Fruit fly (Drosophila melanogaster): ENCODE data around the gene Sema1a.

Sema1a gene

dm6 chr2L:8692426-8693180 is 150.7 kb downstream of the Sema1a start (continued):
- TF ChIP-seq crp (GFP tag; optimal IDR thresholded peaks at IDR 0.05) (no peak), CG13775 (GFP tag; optimal IDR thresholded peaks at IDR 0.05) (peak; percentile 4), CG14965 (GFP tag; optimal IDR thresholded peaks at IDR 0.05; ENCODE audit: borderline replicate concordance) (no peak), CG15073 (GFP tag; optimal IDR thresholded peaks at IDR 0.05) (no peak), CG17568 (GFP tag; optimal IDR thresholded peaks at IDR 0.05) (peak; percentile 27), CG11456 (GFP tag; IDR thresholded peaks at IDR 0.05) (0 out of 3 replicates have a peak, but pooled peaks have one; percentile 43), PHDP (tag; optimal IDR thresholded peaks at IDR 0.05) (peak; percentile 45), vvl (GFP tag; IDR thresholded peaks at IDR 0.05) (peak; percentile 60; the same call in 1 of the 2 replicates), Elba2 (GFP tag; optimal IDR thresholded peaks at IDR 0.05) (no peak), CG12744 (GFP tag; optimal IDR thresholded peaks at IDR 0.05) (peak; percentile 24), CG4360 (GFP tag; IDR thresholded peaks at IDR 0.05) (no peak), Trl (optimal IDR thresholded peaks at IDR 0.05) (peak in 1 of 2 experiments; percentile 17), Trl (GFP tag; optimal IDR thresholded peaks at IDR 0.05) (peak; percentile 8), exex (tag; optimal IDR thresholded peaks at IDR 0.05) (peak; percentile 44), yki (optimal IDR thresholded peaks at IDR 0.05) (no peak), p53 (GFP tag; optimal IDR thresholded peaks at IDR 0.05) (no peak), Med (GFP tag) (peak; percentile 82), en (GFP tag; optimal IDR thresholded peaks at IDR 0.05) (no peak), CG10321 (GFP tag; IDR thresholded peaks at IDR 0.05) (peak; percentile 77), CG11398 (GFP tag; optimal IDR thresholded peaks at IDR 0.05) (peak; percentile 34), repo (GFP tag; optimal IDR thresholded peaks at IDR 0.05) (no peak), YL-1 (GFP tag; optimal IDR thresholded peaks at IDR 0.05) (peak; percentile 16), Adf1 (GFP tag; IDR thresholded peaks at IDR 0.05) (peak; percentile 49; the same call in 1 of the 2 replicates), z (GFP tag; IDR thresholded peaks at IDR 0.05) (0 out of 3 replicates have a peak, but pooled peaks have one; percentile 30), Atf6 (GFP tag; IDR thresholded peaks at IDR 0.05) (peak; percentile 61; the same call in 1 of the 2 replicates), disco-r (GFP tag; optimal IDR thresholded peaks at IDR 0.05) (peak; percentile 40), Vsx1 (GFP tag; optimal IDR thresholded peaks at IDR 0.05) (peak; percentile 71), hkb (optimal IDR thresholded peaks at IDR 0.05) (no peak), hkb (GFP tag; IDR thresholded peaks at IDR 0.05) (0 out of 2 replicates have a peak, but pooled peaks have one; percentile 15), Stat92E (GFP tag; optimal IDR thresholded peaks at IDR 0.05) (no peak), Dll (GFP tag; IDR thresholded peaks at IDR 0.05; ENCODE audit: partially characterized antibody) (no peak), klu (GFP tag; IDR thresholded peaks at IDR 0.05) (no peak), CG2202 (tag; optimal IDR thresholded peaks at IDR 0.05) (no peak), Hand (GFP tag; optimal IDR thresholded peaks at IDR 0.05) (peak; percentile 59), cwo (GFP tag; optimal IDR thresholded peaks at IDR 0.05) (peak; percentile 2), Bgb (GFP tag; IDR thresholded peaks at IDR 0.05; ENCODE audit: partially characterized antibody) (no peak), CG16813 (GFP tag; IDR thresholded peaks at IDR 0.05; ENCODE audit: partially characterized antibody) (no peak), salm (tag; optimal IDR thresholded peaks at IDR 0.05) (no peak), CG13123 (GFP tag; optimal IDR thresholded peaks at IDR 0.05) (no peak), pros (GFP tag; optimal IDR thresholded peaks at IDR 0.05) (no peak), gro (GFP tag; optimal IDR thresholded peaks at IDR 0.05) (peak; percentile 38), bab2 (GFP tag; optimal IDR thresholded peaks at IDR 0.05) (peak; percentile 47), CG7786 (GFP tag; optimal IDR thresholded peaks at IDR 0.05) (peak; percentile 14), BtbVII (GFP tag; optimal IDR thresholded peaks at IDR 0.05) (peak; percentile 54), Dbx (GFP tag; IDR thresholded peaks at IDR 0.05) (0 out of 3 replicates have a peak, but pooled peaks have one; percentile 46), CHES-1-like (GFP tag; optimal IDR thresholded peaks at IDR 0.05) (peak; percentile 71), HmgD (GFP tag; optimal IDR thresholded peaks at IDR 0.05) (no peak), Nf-YA (GFP tag; IDR thresholded peaks at IDR 0.05) (no peak), CG10565 (GFP tag; optimal IDR thresholded peaks at IDR 0.05) (no peak), CG32532 (GFP tag; IDR thresholded peaks at IDR 0.05) (peak; percentile 68)

Data from whole organism, embryonic.